Worm (Caenorhabditis elegans): ENCODE measurements around the gene mstr-2.

mstr-2 gene

DNA sequence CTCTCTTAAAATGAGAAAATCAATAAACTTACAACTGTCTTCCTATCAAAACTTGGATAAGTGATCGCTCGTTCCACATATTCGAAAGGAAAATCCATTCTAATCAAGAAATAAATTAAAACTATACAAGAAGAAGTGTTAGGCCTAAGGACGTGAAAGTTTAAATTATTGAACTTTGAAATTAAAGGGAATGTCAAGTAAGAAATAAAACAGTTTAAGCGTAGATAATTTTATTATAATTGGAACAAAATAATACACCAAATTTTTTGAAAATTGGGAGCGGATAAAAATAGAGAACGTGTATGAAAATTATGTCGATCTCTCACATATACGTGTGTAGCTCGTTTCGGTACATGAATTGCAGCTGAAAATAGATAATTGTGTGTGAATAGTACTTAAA, 39.5 kb upstream of the mstr-2 start, which contains the start of gene C28A5.6:
Gene C28A5.6 (minus strand): TSS at position 101 of the 400 bp plus-strand sequence.
- no peak for TF ChIP-seq ceh-58 (GFP tag; IDR thresholded peaks at IDR 0.05)
- no peak for TF ChIP-seq F52B5.7 (tag; optimal IDR thresholded peaks at IDR 0.05)
- no peak for TF ChIP-seq hlh-26 (GFP tag; conservative IDR thresholded peaks at IDR 0.05)
- TF ChIP-seq ceh-27 (GFP tag; optimal IDR thresholded peaks at IDR 0.05): no peak

DNA sequence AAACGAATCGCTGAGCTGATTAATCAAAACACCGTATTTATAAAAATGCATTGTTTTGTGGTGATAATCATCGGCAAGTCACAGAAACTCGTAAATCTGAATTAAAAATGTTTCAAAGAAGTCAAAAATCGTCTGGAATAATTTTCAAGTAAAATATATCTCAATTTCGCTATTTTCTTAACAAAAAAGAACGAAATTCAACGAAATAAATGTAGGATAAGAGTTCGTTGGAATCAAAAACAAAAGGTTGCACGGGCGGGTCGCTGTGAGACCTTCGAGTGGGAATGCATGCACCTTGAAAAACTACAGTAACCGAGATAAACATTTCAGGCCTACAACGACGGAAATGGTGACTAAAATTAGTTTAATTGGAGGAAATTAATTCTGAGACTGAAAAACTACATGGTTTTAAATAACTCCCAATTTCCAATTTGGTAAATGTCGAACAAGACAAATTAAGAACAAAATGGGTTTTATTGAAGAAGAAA, 34.6 kb upstream of the mstr-2 start, which contains the start of gene C28A5.1:
Gene C28A5.1 (minus strand): TSS at position 51 of the 488 bp plus-strand sequence.
- TF ChIP-seq gei-17 (GFP tag; optimal IDR thresholded peaks at IDR 0.05): no peak
- TF ChIP-seq ekl-4 (GFP tag; IDR thresholded peaks at IDR 0.05): no peak
- no peak for TF ChIP-seq nfya-1 (tag; optimal IDR thresholded peaks at IDR 0.05; ENCODE audit: borderline replicate concordance, insufficient read depth)
- TF ChIP-seq akir-1 (GFP tag; optimal IDR thresholded peaks at IDR 0.05): no peak
- TF ChIP-seq madf-10 (tag; optimal IDR thresholded peaks at IDR 0.05): no peak
- TF ChIP-seq C06A6.2 (GFP tag; conservative IDR thresholded peaks at IDR 0.05): no peak
- TF ChIP-seq mel-28 (tag; optimal IDR thresholded peaks at IDR 0.05; ENCODE audit: borderline replicate concordance): no peak
- TF ChIP-seq unc-130 (GFP tag; optimal IDR thresholded peaks at IDR 0.05): peak; percentile 79
- TF ChIP-seq die-1 (tag; optimal IDR thresholded peaks at IDR 0.05): no peak
- no peak; the same call in 1 of the 2 replicates for TF ChIP-seq hsf-1 (GFP tag; IDR thresholded peaks at IDR 0.05)
- no peak for TF ChIP-seq chd-7 (tag; optimal IDR thresholded peaks at IDR 0.05)
- no peak for TF ChIP-seq hmg-20 (GFP tag; IDR thresholded peaks at IDR 0.05)
- TF ChIP-seq dox-1 (GFP tag; IDR thresholded peaks at IDR 0.05): peak; percentile 79
- peak; percentile 26; the same call in 1 of the 2 replicates for TF ChIP-seq hmg-1.2 (GFP tag; IDR thresholded peaks at IDR 0.05)
- no peak for TF ChIP-seq ztf-22 (GFP tag; optimal IDR thresholded peaks at IDR 0.05)
- TF ChIP-seq ceh-40 (GFP tag; IDR thresholded peaks at IDR 0.05): no peak
- peak; percentile 77 for TF ChIP-seq ceh-91 (GFP tag; IDR thresholded peaks at IDR 0.05)
- TF ChIP-seq ceh-79 (tag; optimal IDR thresholded peaks at IDR 0.05): no peak
- TF ChIP-seq cebp-1 (GFP tag; IDR thresholded peaks at IDR 0.05): no peak
- TF ChIP-seq cebp-1 (tag; optimal IDR thresholded peaks at IDR 0.05): no peak
- TF ChIP-seq lin-35 (GFP tag; optimal IDR thresholded peaks at IDR 0.05): peak in 1 of 3 experiments; percentile 41
- TF ChIP-seq nhr-90 (tag; optimal IDR thresholded peaks at IDR 0.05): no peak
- no peak for TF ChIP-seq egl-44 (GFP tag; IDR thresholded peaks at IDR 0.05)
- no peak for TF ChIP-seq Y53F4B.3 (GFP tag; IDR thresholded peaks at IDR 0.05)
- no peak for TF ChIP-seq K12H6.12 (tag; optimal IDR thresholded peaks at IDR 0.05)
- no peak for TF ChIP-seq nhr-27 (tag; optimal IDR thresholded peaks at IDR 0.05)
- TF ChIP-seq nfyb-1 (GFP tag; IDR thresholded peaks at IDR 0.05): no peak
- TF ChIP-seq dpff-1 (tag; optimal IDR thresholded peaks at IDR 0.05): no peak
- TF ChIP-seq sdz-38 (tag; optimal IDR thresholded peaks at IDR 0.05): no peak
- no peak for TF ChIP-seq ets-4 (GFP tag; optimal IDR thresholded peaks at IDR 0.05)
- TF ChIP-seq lin-26 (GFP tag; IDR thresholded peaks at IDR 0.05): no peak
- TF ChIP-seq pbrm-1 (GFP tag; IDR thresholded peaks at IDR 0.05): no peak
- TF ChIP-seq mxl-1 (tag; optimal IDR thresholded peaks at IDR 0.05): no peak
- TF ChIP-seq efl-1 (GFP tag; optimal IDR thresholded peaks at IDR 0.05): peak; percentile 81
- TF ChIP-seq nhr-179 (tag; optimal IDR thresholded peaks at IDR 0.05): no peak
- TF ChIP-seq cebp-2 (GFP tag; IDR thresholded peaks at IDR 0.05): no peak
- no peak for TF ChIP-seq rpc-1 (optimal IDR thresholded peaks at IDR 0.05)
- peak; percentile 13 for TF ChIP-seq rpc-1 (tag; optimal IDR thresholded peaks at IDR 0.05)
- no peak for TF ChIP-seq attf-3 (GFP tag; conservative IDR thresholded peaks at IDR 0.05)
- TF ChIP-seq B0035.1 (tag; optimal IDR thresholded peaks at IDR 0.05): no peak
- TF ChIP-seq Y79H2A.3 (GFP tag; conservative IDR thresholded peaks at IDR 0.05): no peak
- no peak for TF ChIP-seq K11D2.4 (GFP tag; IDR thresholded peaks at IDR 0.05)
- TF ChIP-seq zfh-2 (GFP tag; conservative IDR thresholded peaks at IDR 0.05): no peak
- TF ChIP-seq nfya-2 (GFP tag; IDR thresholded peaks at IDR 0.05): no peak
- peak; percentile 68 for TF ChIP-seq F49E8.2 (tag; optimal IDR thresholded peaks at IDR 0.05; ENCODE audit: insufficient read depth)
